Fruit fly (Drosophila melanogaster) whole organism, pupa: ENCODE results near the gene Pnn.

Experiments used
- CG10348 ChIP-seq: fragments of 200-800 bp; sonication (Bioruptor generic); IDR thresholded peaks from 2 replicates; pipeline ENCODE4 v1.3.6; 2022; ENCODE audit warnings: missing biosample characterization, missing genetic modification characterization
- CG12605 ChIP-seq: fragments of 200-800 bp; sonication (Bioruptor generic); IDR thresholded peaks from 2 replicates; pipeline ENCODE4 v1.3.6; 2022; ENCODE audit warnings: missing biosample characterization, missing genetic modification characterization
- CG13204 ChIP-seq: fragments of 200-800 bp; sonication (Bioruptor generic); optimal IDR thresholded peaks from 2 replicates; lab custom pipeline; 2018; ENCODE audit warnings: missing biosample characterization, mild to moderate bottlenecking, missing genetic modification characterization, moderate library complexity
- CG14655 ChIP-seq: fragments of 200-800 bp; sonication (Bioruptor generic); optimal IDR thresholded peaks from 3 replicates; lab custom pipeline; 2017; ENCODE audit warnings: mild to moderate bottlenecking, missing biosample characterization, missing genetic modification reagents, missing genetic modification characterization
- CG15710 ChIP-seq: fragments of 200-800 bp; sonication (Bioruptor generic); optimal IDR thresholded peaks from 2 replicates; lab custom pipeline; 2018; ENCODE audit warnings: missing biosample characterization, mild to moderate bottlenecking, missing genetic modification characterization, moderate library complexity
- CG17806 ChIP-seq: fragments of 200-800 bp; sonication (Bioruptor generic); optimal IDR thresholded peaks from 2 replicates; lab custom pipeline; 2018; ENCODE audit warnings: missing biosample characterization, mild to moderate bottlenecking, missing genetic modification characterization, moderate library complexity
- CG32121 ChIP-seq: fragments of 200-800 bp; sonication (Bioruptor generic); IDR thresholded peaks from 2 replicates; pipeline ENCODE4 v1.3.6; 2022; ENCODE audit warnings: missing biosample characterization, missing genetic modification characterization
- CG34367 ChIP-seq: fragments of 200-800 bp; sonication (Bioruptor generic); optimal IDR thresholded peaks from 2 replicates; lab custom pipeline; 2018; ENCODE audit warnings: missing biosample characterization, mild to moderate bottlenecking, missing genetic modification characterization
- CG4496 ChIP-seq: fragments of 200-800 bp; sonication (Bioruptor generic); IDR thresholded peaks from 3 replicates; pipeline ENCODE4 v1.3.6; 2022; ENCODE audit warnings: missing biosample characterization, missing genetic modification characterization
- CG8159 ChIP-seq: fragments of 200-800 bp; sonication (Bioruptor generic); optimal IDR thresholded peaks from 3 replicates; lab custom pipeline; 2018; ENCODE audit warnings: missing biosample characterization, mild to moderate bottlenecking, missing genetic modification characterization, moderate library complexity
- CG8301 ChIP-seq: fragments of 200-800 bp; sonication (Bioruptor generic); optimal IDR thresholded peaks from 2 replicates; lab custom pipeline; 2018; ENCODE audit warnings: missing biosample characterization, mild to moderate bottlenecking, missing genetic modification characterization
- CG9948 ChIP-seq: fragments of 200-800 bp; sonication (Bioruptor generic); optimal IDR thresholded peaks from 2 replicates; lab custom pipeline; 2018; ENCODE audit warnings: missing biosample characterization, mild to moderate bottlenecking, missing genetic modification characterization, moderate library complexity
- D1 ChIP-seq: fragments of 200-800 bp; sonication (Bioruptor generic); optimal IDR thresholded peaks from 2 replicates; lab custom pipeline; 2018; ENCODE audit warnings: missing biosample characterization, mild to moderate bottlenecking, missing genetic modification characterization, moderate library complexity
- EcR ChIP-seq: fragments of 200-800 bp; sonication (Bioruptor generic); optimal IDR thresholded peaks from 3 replicates; lab custom pipeline; 2019; ENCODE audit warnings: missing biosample characterization, missing genetic modification characterization, mild to moderate bottlenecking, moderate library complexity, missing genetic modification reagents
- Ets98B ChIP-seq: fragments of 200-800 bp; sonication (Bioruptor generic); IDR thresholded peaks from 2 replicates; pipeline ENCODE4 v1.3.6; 2022; ENCODE audit warnings: missing biosample characterization, missing genetic modification characterization
- Pif1A ChIP-seq: fragments of 200-800 bp; sonication (Bioruptor generic); optimal IDR thresholded peaks from 3 replicates; lab custom pipeline; 2016; ENCODE audit warnings: missing biosample characterization, missing genetic modification characterization
- Pif1B ChIP-seq: fragments of 200-800 bp; sonication (Bioruptor generic); optimal IDR thresholded peaks from 3 replicates; lab custom pipeline; 2016; ENCODE audit warnings: missing biosample characterization, missing genetic modification characterization
- Snoo ChIP-seq: fragments of 200-800 bp; sonication (Bioruptor generic); optimal IDR thresholded peaks from 3 replicates; lab custom pipeline; 2017; ENCODE audit warnings: missing biosample characterization, mild to moderate bottlenecking, missing genetic modification characterization, inconsistent platforms
- fd96Ca ChIP-seq: fragments of 200-800 bp; sonication (Bioruptor generic); IDR thresholded peaks from 3 replicates; pipeline ENCODE4 v1.3.6; 2022; ENCODE audit warnings: missing biosample characterization, missing genetic modification characterization
- gl ChIP-seq: fragments of 200-800 bp; sonication (Bioruptor generic); optimal IDR thresholded peaks from 2 replicates; lab custom pipeline; 2018; ENCODE audit warnings: missing biosample characterization, mild to moderate bottlenecking, missing genetic modification characterization
- rn ChIP-seq: fragments of 200-800 bp; sonication (Bioruptor generic); IDR thresholded peaks from 2 replicates; pipeline ENCODE4 v1.3.6; 2022; ENCODE audit warnings: missing biosample characterization, missing genetic modification characterization

The Pnn gene

dm6 chr3R:9703273-9703672, 37.4 kb upstream of the Pnn start:
- peak; percentile 68 for TF ChIP-seq EcR (GFP tag; lab: Kevin White, UChicago)
- no peak for TF ChIP-seq CG9948 (tag; lab: Kevin White, UChicago)

- no peak for TF ChIP-seq Pif1B (GFP tag; lab: Kevin White, UChicago)
- peak; percentile 27 for TF ChIP-seq EcR (GFP tag; lab: Kevin White, UChicago)
- TF ChIP-seq, all 21 proteins: peak for 1
These were observed 36.3 kb upstream of the Pnn start for dm6 chr3R:9704183-9705007.

dm6 chr3R:9705008-9705628, 35.6 kb upstream of the Pnn start, which contains the start of gene Unc-115a:
TSS of gene Unc-115a (minus strand) at chr3R:9705417.
- TF ChIP-seq CG17806 (tag; lab: Kevin White, UChicago), result peak; percentile 6
- no peak for TF ChIP-seq D1 (tag; lab: Kevin White, UChicago)
- TF ChIP-seq CG8301, result no peak
- no peak for TF ChIP-seq Pif1A (GFP tag; lab: Kevin White, UChicago)
- peak; percentile 36 for TF ChIP-seq Snoo (tag; lab: Kevin White, UChicago)
- peak; percentile 43 for TF ChIP-seq gl
- no peak for TF ChIP-seq CG32121
- TF ChIP-seq CG34367 (tag; lab: Kevin White, UChicago), result peak; percentile 35
- no peak for TF ChIP-seq CG4496 (GFP tag; lab: Robert Waterston, UW)
- TF ChIP-seq CG15710, result peak; percentile 21

dm6 chr3R:9710228-9710627, 30.5 kb upstream of the Pnn start:
- TF ChIP-seq CG15710 (no peak), CG4496 (GFP tag; lab: Robert Waterston, UW) (no peak), CG9948 (tag; lab: Kevin White, UChicago) (no peak), CG8159 (tag; lab: Kevin White, UChicago) (no peak), Snoo (tag; lab: Kevin White, UChicago) (no peak), D1 (tag; lab: Kevin White, UChicago) (no peak), Ets98B (GFP tag; lab: Robert Waterston, UW) (no peak), CG8301 (no peak), Pif1A (GFP tag; lab: Kevin White, UChicago) (no peak)

- TF ChIP-seq CG17806 (tag; lab: Kevin White, UChicago), result no peak
- TF ChIP-seq CG13204 (GFP tag; lab: Kevin White, UChicago), result no peak
- TF ChIP-seq CG12605 (GFP tag; lab: Robert Waterston, UW), result no peak
- TF ChIP-seq rn (GFP tag; lab: Robert Waterston, UW), result no peak
- TF ChIP-seq CG15710, result no peak
- no peak for TF ChIP-seq Snoo (tag; lab: Kevin White, UChicago)
- TF ChIP-seq Ets98B (GFP tag; lab: Robert Waterston, UW), result no peak
- no peak for TF ChIP-seq CG34367 (tag; lab: Kevin White, UChicago)
- TF ChIP-seq EcR (GFP tag; lab: Kevin White, UChicago), result no peak
- TF ChIP-seq CG32121, result no peak
- TF ChIP-seq gl, result no peak
- no peak for TF ChIP-seq CG14655
- TF ChIP-seq CG8301, result no peak
These were observed 29.8 kb upstream of the Pnn start, which contains the start of the genes trbd and dmt for dm6 chr3R:9710886-9711285. TSS of gene trbd (minus strand) at chr3R:9711037. TSS of gene dmt (plus strand) at chr3R:9711142.

- no peak for TF ChIP-seq EcR (GFP tag; lab: Kevin White, UChicago)
- no peak for TF ChIP-seq CG8301
- no peak for TF ChIP-seq Pif1A (GFP tag; lab: Kevin White, UChicago)
- TF ChIP-seq CG17806 (tag; lab: Kevin White, UChicago), result no peak
- TF ChIP-seq CG34367 (tag; lab: Kevin White, UChicago), result no peak
- no peak for TF ChIP-seq CG13204 (GFP tag; lab: Kevin White, UChicago)
- no peak for TF ChIP-seq fd96Ca (GFP tag; lab: Robert Waterston, UW)
- no peak for TF ChIP-seq CG10348 (GFP tag; lab: Robert Waterston, UW)
- TF ChIP-seq CG12605 (GFP tag; lab: Robert Waterston, UW), result no peak
- no peak for TF ChIP-seq Pif1B (GFP tag; lab: Kevin White, UChicago)
- no peak for TF ChIP-seq Ets98B (GFP tag; lab: Robert Waterston, UW)
- TF ChIP-seq Snoo (tag; lab: Kevin White, UChicago), result no peak
- no peak for TF ChIP-seq CG14655
These were observed 15.4 kb upstream of the Pnn start, which contains the start of gene hyd for dm6 chr3R:9725121-9725956. TSS of gene hyd (minus strand) at chr3R:9725615.
